Worm (Caenorhabditis elegans) whole organism, midembryonic: Measurements from ENCODE around the gene oig-1.

Experiments used
- flt-1 ChIP-seq: fragments of 200-800 bp; sonication (Bioruptor generic); IDR thresholded peaks from 2 replicates; pipeline ENCODE4 v1.3.6; 2022; ENCODE audit warnings: missing genetic modification characterization, missing compliant biosample characterization
- klf-2 ChIP-seq: fragments of 200-800 bp; sonication (Bioruptor generic); conservative IDR thresholded peaks from 2 replicates; pipeline ENCODE4 v1.3.6; 2022; ENCODE audit warnings: missing genetic modification reagents, missing genetic modification characterization, missing compliant biosample characterization
- tab-1 ChIP-seq: fragments of 200-800 bp; sonication (Bioruptor generic); IDR thresholded peaks from 2 replicates; pipeline ENCODE4 v1.3.6; 2022; ENCODE audit warnings: missing genetic modification characterization, missing compliant biosample characterization

- TF ChIP-seq tab-1 (GFP tag; lab: Robert Waterston, UW) (no peak), klf-2 (GFP tag; lab: Robert Waterston, UW) (no peak), flt-1 (GFP tag; lab: Robert Waterston, UW) (no peak)
These were observed 32.6 kb downstream of the oig-1 start, which contains the start of gene srb-11 for ce11 chrIII:6492807-6493206.
